Fruit fly (Drosophila melanogaster) whole organism, embryonic: ENCODE measurements around the gene blp.

Source experiments
- C15 ChIP-seq: fragments of 200-800 bp; sonication (Bioruptor generic); IDR thresholded peaks from 3 replicates; pipeline ENCODE4 v1.3.6; 2022; ENCODE audit warnings: missing biosample characterization, missing genetic modification characterization
- CG10321 ChIP-seq: fragments of 200-800 bp; sonication (Bioruptor generic); IDR thresholded peaks from 2 replicates; pipeline ENCODE4 v1.3.6; 2022; ENCODE audit warnings: missing biosample characterization, missing genetic modification characterization
- CG10979 ChIP-seq: fragments of 200-800 bp; sonication (Bioruptor generic); optimal IDR thresholded peaks from 2 replicates; lab custom pipeline; 2018; ENCODE audit warnings: missing biosample characterization, mild to moderate bottlenecking, missing genetic modification characterization, moderate library complexity
- CG11247 ChIP-seq: fragments of 200-800 bp; sonication (Bioruptor generic); IDR thresholded peaks from 2 replicates; pipeline ENCODE4 v1.3.6; 2022; ENCODE audit warnings: missing biosample characterization, missing genetic modification characterization
- CG11695 ChIP-seq: fragments of 200-800 bp; sonication (Bioruptor generic); IDR thresholded peaks from 3 replicates; pipeline ENCODE4 v1.3.6; 2022; ENCODE audit warnings: missing biosample characterization, missing genetic modification characterization
- CG1233 ChIP-seq: fragments of 200-800 bp; sonication (Bioruptor generic); optimal IDR thresholded peaks from 4 replicates; lab custom pipeline; 2018; ENCODE audit warnings: missing biosample characterization, mild to moderate bottlenecking, missing genetic modification characterization
- CG12391 ChIP-seq: fragments of 200-800 bp; sonication (Bioruptor generic); optimal IDR thresholded peaks from 3 replicates; lab custom pipeline; 2018; ENCODE audit warnings: missing biosample characterization, mild to moderate bottlenecking, missing genetic modification characterization, moderate library complexity
- CG13296 ChIP-seq: fragments of 200-800 bp; sonication (Bioruptor generic); optimal IDR thresholded peaks from 3 replicates; lab custom pipeline; 2018; ENCODE audit warnings: missing biosample characterization, mild to moderate bottlenecking, missing genetic modification characterization
- CG14710 ChIP-seq: fragments of 200-800 bp; sonication (Bioruptor generic); optimal IDR thresholded peaks from 3 replicates; lab custom pipeline; 2019; ENCODE audit warnings: missing biosample characterization, mild to moderate bottlenecking, missing genetic modification characterization, moderate library complexity
- CG14860 ChIP-seq: fragments of 200-800 bp; sonication (Bioruptor generic); IDR thresholded peaks from 3 replicates; pipeline ENCODE4 v1.3.6; 2022; ENCODE audit warnings: missing biosample characterization, missing genetic modification characterization; ENCODE audit not compliant: partially characterized antibody
- CG15696 ChIP-seq: fragments of 200-800 bp; sonication (Bioruptor generic); optimal IDR thresholded peaks from 2 replicates; lab custom pipeline; 2019; ENCODE audit warnings: missing biosample characterization, mild to moderate bottlenecking, missing genetic modification characterization, moderate library complexity
- CG1647 ChIP-seq: fragments of 200-800 bp; sonication (Bioruptor generic); optimal IDR thresholded peaks from 3 replicates; lab custom pipeline; 2016; ENCODE audit warnings: missing biosample characterization, missing genetic modification characterization
- CG18476 ChIP-seq: fragments of 200-800 bp; sonication (Bioruptor generic); optimal IDR thresholded peaks from 2 replicates; lab custom pipeline; 2016; ENCODE audit warnings: missing biosample characterization, mild to moderate bottlenecking, missing genetic modification characterization
- CG2678 ChIP-seq: fragments of 200-800 bp; sonication (Bioruptor generic); optimal IDR thresholded peaks from 3 replicates; lab custom pipeline; 2019; ENCODE audit warnings: missing biosample characterization, mild to moderate bottlenecking, missing genetic modification characterization, moderate library complexity
- CG30403 ChIP-seq: fragments of 200-800 bp; sonication (Bioruptor generic); optimal IDR thresholded peaks from 3 replicates; lab custom pipeline; 2016; ENCODE audit warnings: missing biosample characterization, missing genetic modification characterization
- CG32767 ChIP-seq: fragments of 200-800 bp; sonication (Bioruptor generic); IDR thresholded peaks from 2 replicates; pipeline ENCODE4 v1.3.6; 2022; ENCODE audit warnings: missing biosample characterization, missing genetic modification characterization
- CG3847 ChIP-seq: fragments of 200-800 bp; sonication (Bioruptor generic); IDR thresholded peaks from 2 replicates; pipeline ENCODE4 v1.3.6; 2022; ENCODE audit warnings: missing biosample characterization, missing genetic modification characterization
- CG4360 ChIP-seq: fragments of 200-800 bp; sonication (Bioruptor generic); IDR thresholded peaks from 2 replicates; pipeline ENCODE4 v1.3.6; 2022; ENCODE audit warnings: missing biosample characterization, missing genetic modification characterization
- CG4730 ChIP-seq: fragments of 200-800 bp; sonication (Bioruptor generic); IDR thresholded peaks from 2 replicates; pipeline ENCODE4 v1.3.6; 2022; ENCODE audit warnings: missing biosample characterization, missing genetic modification characterization
- CG4854 ChIP-seq: fragments of 200-800 bp; sonication (Bioruptor generic); optimal IDR thresholded peaks from 2 replicates; lab custom pipeline; 2016; ENCODE audit warnings: missing biosample characterization, missing genetic modification characterization, inconsistent platforms
- CG5180 ChIP-seq: fragments of 200-800 bp; sonication (Bioruptor generic); optimal IDR thresholded peaks from 3 replicates; lab custom pipeline; 2017; ENCODE audit warnings: missing biosample characterization, missing genetic modification characterization, mild to moderate bottlenecking, moderate library complexity, missing genetic modification reagents
- CG6254 ChIP-seq: fragments of 200-800 bp; sonication (Bioruptor generic); optimal IDR thresholded peaks from 3 replicates; lab custom pipeline; 2017; ENCODE audit warnings: mild to moderate bottlenecking, missing biosample characterization, missing genetic modification reagents, missing genetic modification characterization
- CG6791 ChIP-seq: fragments of 200-800 bp; sonication (Bioruptor generic); IDR thresholded peaks from 3 replicates; pipeline ENCODE4 v1.3.6; 2022; ENCODE audit warnings: missing biosample characterization, missing genetic modification characterization; ENCODE audit not compliant: partially characterized antibody
- CG6813 ChIP-seq: fragments of 200-800 bp; sonication (Bioruptor generic); optimal IDR thresholded peaks from 2 replicates; lab custom pipeline; 2017; ENCODE audit warnings: missing biosample characterization, missing genetic modification characterization, mild to moderate bottlenecking, moderate library complexity, missing genetic modification reagents
- CG9215 ChIP-seq: fragments of 200-800 bp; sonication (Bioruptor generic); IDR thresholded peaks from 2 replicates; pipeline ENCODE4 v1.3.6; 2022; ENCODE audit warnings: missing biosample characterization, missing genetic modification characterization
- CG9727 ChIP-seq: fragments of 200-800 bp; sonication (Bioruptor generic); optimal IDR thresholded peaks from 3 replicates; lab custom pipeline; 2017; ENCODE audit warnings: missing biosample characterization, mild to moderate bottlenecking, missing genetic modification characterization
- CHES-1-like ChIP-seq: fragments of 200-800 bp; sonication (Bioruptor generic); optimal IDR thresholded peaks from 2 replicates; lab custom pipeline; 2016; ENCODE audit warnings: missing biosample characterization, missing genetic modification characterization
- CoRest ChIP-seq: fragments of 200-800 bp; sonication (Bioruptor generic); optimal IDR thresholded peaks from 3 replicates; lab custom pipeline; 2018; ENCODE audit warnings: missing biosample characterization, mild to moderate bottlenecking, missing genetic modification characterization, moderate library complexity
- CrebB ChIP-seq: fragments of 200-800 bp; sonication (Bioruptor generic); optimal IDR thresholded peaks from 3 replicates; lab custom pipeline; 2018; ENCODE audit warnings: missing biosample characterization, mild to moderate bottlenecking, missing genetic modification characterization
- Dad ChIP-seq: fragments of 200-800 bp; sonication (Bioruptor generic); optimal IDR thresholded peaks from 3 replicates; lab custom pipeline; 2016; ENCODE audit warnings: missing biosample characterization, missing genetic modification characterization
- HLH3B ChIP-seq: fragments of 200-800 bp; sonication (Bioruptor generic); IDR thresholded peaks from 2 replicates; pipeline ENCODE4 v1.3.6; 2022; ENCODE audit warnings: missing biosample characterization, missing genetic modification characterization
- Hr3 ChIP-seq: fragments of 200-800 bp; sonication (Bioruptor generic); optimal IDR thresholded peaks from 3 replicates; lab custom pipeline; 2016; ENCODE audit warnings: missing biosample characterization, missing genetic modification characterization
- Myb ChIP-seq: fragments of 200-800 bp; sonication (Bioruptor generic); optimal IDR thresholded peaks from 2 replicates; lab custom pipeline; 2016; ENCODE audit warnings: missing biosample characterization, missing genetic modification characterization
- NfI ChIP-seq: fragments of 200-800 bp; sonication (Bioruptor generic); optimal IDR thresholded peaks from 3 replicates; lab custom pipeline; 2018; ENCODE audit warnings: missing biosample characterization, mild to moderate bottlenecking, missing genetic modification characterization, moderate library complexity
- Ravus ChIP-seq: fragments of 200-800 bp; sonication (Bioruptor generic); IDR thresholded peaks from 2 replicates; pipeline ENCODE4 v1.3.6; 2022; ENCODE audit warnings: missing biosample characterization, missing genetic modification characterization
- Sin3A ChIP-seq: fragments of >200 bp; optimal IDR thresholded peaks from 2 replicates; lab custom pipeline; 2018
- Sox102F ChIP-seq: fragments of 200-800 bp; sonication (Bioruptor generic); optimal IDR thresholded peaks from 2 replicates; lab custom pipeline; 2018; ENCODE audit warnings: missing biosample characterization, mild to moderate bottlenecking, missing genetic modification characterization, moderate library complexity
- Vsx1 ChIP-seq: fragments of 200-800 bp; sonication (Bioruptor generic); optimal IDR thresholded peaks from 2 replicates; lab custom pipeline; 2017; ENCODE audit warnings: missing biosample characterization, mild to moderate bottlenecking, missing genetic modification characterization, missing genetic modification reagents
- ara ChIP-seq: fragments of 200-800 bp; sonication (Bioruptor generic); IDR thresholded peaks from 2 replicates; pipeline ENCODE4 v1.3.6; 2022; ENCODE audit warnings: missing biosample characterization, missing genetic modification characterization
- fd64A ChIP-seq: fragments of 200-800 bp; sonication (Bioruptor generic); optimal IDR thresholded peaks from 3 replicates; lab custom pipeline; 2018; ENCODE audit warnings: missing biosample characterization, mild to moderate bottlenecking, missing genetic modification characterization
- gfzf ChIP-seq: fragments of 200-800 bp; sonication (Bioruptor generic); optimal IDR thresholded peaks from 2 replicates; lab custom pipeline; 2016; ENCODE audit warnings: missing biosample characterization, mild to moderate bottlenecking, missing genetic modification characterization, moderate library complexity
- kni ChIP-seq: fragments of 200-800 bp; sonication (Bioruptor generic); optimal IDR thresholded peaks from 3 replicates; lab custom pipeline; 2017; ENCODE audit warnings: mild to moderate bottlenecking, missing biosample characterization, missing genetic modification reagents, missing genetic modification characterization
- luna ChIP-seq: fragments of 200-800 bp; sonication (Bioruptor generic); optimal IDR thresholded peaks from 2 replicates; lab custom pipeline; 2016; ENCODE audit warnings: missing biosample characterization, missing genetic modification characterization
- mirr ChIP-seq: fragments of 200-800 bp; sonication (Bioruptor generic); optimal IDR thresholded peaks from 3 replicates; lab custom pipeline; 2018; ENCODE audit warnings: missing biosample characterization, mild to moderate bottlenecking, missing genetic modification characterization
- p53 ChIP-seq: fragments of 200-800 bp; sonication (Bioruptor generic); optimal IDR thresholded peaks from 2 replicates; lab custom pipeline; 2016; ENCODE audit warnings: missing biosample characterization, missing genetic modification characterization
- pfk ChIP-seq: fragments of 200-800 bp; sonication (Bioruptor generic); optimal IDR thresholded peaks from 2 replicates; lab custom pipeline; 2018; ENCODE audit warnings: missing biosample characterization, mild to moderate bottlenecking, missing genetic modification characterization, moderate library complexity
- pita ChIP-seq: fragments of 200-800 bp; sonication (Bioruptor generic); optimal IDR thresholded peaks from 2 replicates; lab custom pipeline; 2017; ENCODE audit warnings: missing biosample characterization, mild to moderate bottlenecking, missing genetic modification characterization
- run ChIP-seq: fragments of 200-800 bp; sonication (Bioruptor generic); optimal IDR thresholded peaks from 3 replicates; lab custom pipeline; 2018; ENCODE audit warnings: missing biosample characterization, mild to moderate bottlenecking, missing genetic modification characterization
- ttk ChIP-seq: fragments of 200-800 bp; sonication (Bioruptor generic); IDR thresholded peaks from 2 replicates; pipeline ENCODE4 v2.1.2; 2022; ENCODE audit warnings: missing biosample characterization, missing genetic modification characterization
- unc-4 ChIP-seq: fragments of 200-800 bp; sonication (Bioruptor generic); IDR thresholded peaks from 2 replicates; pipeline ENCODE4 v1.3.6; 2022; ENCODE audit warnings: missing biosample characterization, missing genetic modification characterization; ENCODE audit not compliant: partially characterized antibody
- zfh2 ChIP-seq: fragments of 200-800 bp; sonication (Bioruptor generic); optimal IDR thresholded peaks from 2 replicates; lab custom pipeline; 2016; ENCODE audit warnings: missing biosample characterization, missing genetic modification characterization

Gene blp

DNA sequence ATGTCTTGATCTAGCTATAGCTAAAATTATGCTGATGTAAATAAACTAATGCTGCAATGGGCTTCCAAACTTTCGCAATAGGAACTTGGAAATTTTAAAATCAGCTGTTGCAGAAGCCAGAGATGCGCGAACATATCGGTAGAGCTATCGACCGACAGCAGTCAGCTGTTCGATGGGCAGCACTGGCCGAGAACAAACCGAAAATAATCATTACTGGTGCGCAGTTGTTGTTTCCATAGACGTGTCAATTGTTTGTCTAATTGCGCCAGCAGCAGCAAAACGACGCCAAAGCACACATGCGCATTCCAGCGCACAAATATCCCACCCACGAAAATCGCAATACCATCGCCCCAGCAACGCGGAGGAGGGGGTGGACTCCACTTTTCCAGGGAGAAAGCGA lies 1.3 kb downstream of the blp start, which contains the start of gene Sap47 (continued):
- TF ChIP-seq Sox102F (GFP tag; lab: Kevin White, UChicago): no peak
- TF ChIP-seq CG12391: peak; percentile 28
- TF ChIP-seq C15 (GFP tag; lab: Robert Waterston, UW): no peak
- peak; percentile 15 for TF ChIP-seq CHES-1-like
- TF ChIP-seq CG1233 (GFP tag; lab: Kevin White, UChicago): no peak
- TF ChIP-seq Sin3A (lab: Kevin White, UChicago): peak; percentile 38
- no peak for TF ChIP-seq CG18476 (GFP tag; lab: Kevin White, UChicago)
- TF ChIP-seq Myb: peak; percentile 43
- TF ChIP-seq gfzf: no peak
- peak; percentile 84 for TF ChIP-seq unc-4 (GFP tag; lab: Robert Waterston, UW)
- no peak for TF ChIP-seq p53 (GFP tag; lab: Kevin White, UChicago)
- no peak for TF ChIP-seq CG4730 (GFP tag; lab: Robert Waterston, UW)
- no peak for TF ChIP-seq CG10979 (tag; lab: Kevin White, UChicago)
- no peak for TF ChIP-seq CG2678 (tag; lab: Kevin White, UChicago)
- no peak for TF ChIP-seq CG4360 (GFP tag; lab: Robert Waterston, UW)
- no peak for TF ChIP-seq Hr3
- TF ChIP-seq mirr (GFP tag; lab: Kevin White, UChicago): peak; percentile 41
- TF ChIP-seq CG6813: no peak
- no peak for TF ChIP-seq CoRest (tag; lab: Kevin White, UChicago)
- TF ChIP-seq run (tag; lab: Kevin White, UChicago): no peak
- TF ChIP-seq CG9215 (GFP tag; lab: Robert Waterston, UW): no peak
- TF ChIP-seq Vsx1: peak; percentile 12
- TF ChIP-seq CG3847 (GFP tag; lab: Robert Waterston, UW): peak; percentile 22; the same call in 1 of the 2 replicates
- TF ChIP-seq CG11247 (GFP tag; lab: Robert Waterston, UW): no peak
- peak; percentile 47 for TF ChIP-seq CrebB (tag; lab: Kevin White, UChicago)
- no peak for TF ChIP-seq Ravus (GFP tag; lab: Robert Waterston, UW)
- TF ChIP-seq CG15696: no peak
- TF ChIP-seq CG6254 (GFP tag; lab: Kevin White, UChicago): no peak
- TF ChIP-seq luna (GFP tag; lab: Kevin White, UChicago): no peak
- TF ChIP-seq pfk (GFP tag; lab: Kevin White, UChicago): no peak
- TF ChIP-seq CG32767 (GFP tag; lab: Robert Waterston, UW): no peak
- TF ChIP-seq CG14710 (tag; lab: Kevin White, UChicago): peak; percentile 17
- TF ChIP-seq CG10321 (GFP tag; lab: Robert Waterston, UW): no peak
- no peak for TF ChIP-seq ttk
- TF ChIP-seq CG11695 (GFP tag; lab: Robert Waterston, UW): peak; percentile 32; the same call in 1 of the 3 replicates
- TF ChIP-seq HLH3B (GFP tag; lab: Robert Waterston, UW): no peak
- TF ChIP-seq CG4854: no peak
- TF ChIP-seq CG1647 (GFP tag; lab: Kevin White, UChicago): no peak
- peak; percentile 74 for TF ChIP-seq CG14860 (GFP tag; lab: Robert Waterston, UW)
- no peak for TF ChIP-seq kni (GFP tag; lab: Kevin White, UChicago)
- no peak for TF ChIP-seq ara (GFP tag; lab: Robert Waterston, UW)
- no peak for TF ChIP-seq CG5180 (GFP tag; lab: Kevin White, UChicago)
- no peak for TF ChIP-seq NfI (GFP tag; lab: Kevin White, UChicago)
- TF ChIP-seq fd64A: no peak
- TF ChIP-seq CG13296 (GFP tag; lab: Kevin White, UChicago): no peak
- no peak for TF ChIP-seq pita (GFP tag; lab: Kevin White, UChicago)
- TF ChIP-seq CG30403 (GFP tag; lab: Kevin White, UChicago): no peak
- no peak for TF ChIP-seq Dad
- TF ChIP-seq zfh2 (GFP tag; lab: Kevin White, UChicago): no peak
- peak; percentile 76 for TF ChIP-seq CG6791 (GFP tag; lab: Robert Waterston, UW)
- TF ChIP-seq CG9727: no peak
